Worm (Caenorhabditis elegans): ENCODE data around the gene pisy-1.

The pisy-1 gene

ce11 chrII:12722049-12722448, 16.1 kb downstream of the pisy-1 start:
- TF ChIP-seq fkh-3 (tag; optimal IDR thresholded peaks at IDR 0.05) = no peak
- TF ChIP-seq nhr-27 (tag; optimal IDR thresholded peaks at IDR 0.05) = no peak
- no peak for TF ChIP-seq K12H6.12 (tag; optimal IDR thresholded peaks at IDR 0.05)
- no peak for TF ChIP-seq efl-1 (GFP tag; optimal IDR thresholded peaks at IDR 0.05)
- no peak for TF ChIP-seq nhr-90 (tag; optimal IDR thresholded peaks at IDR 0.05)
- TF ChIP-seq F55B11.4 (tag; optimal IDR thresholded peaks at IDR 0.05; ENCODE audit: borderline replicate concordance, insufficient read depth) = no peak
- no peak for TF ChIP-seq sptf-2 (GFP tag; optimal IDR thresholded peaks at IDR 0.05)
- no peak for TF ChIP-seq hlh-26 (GFP tag; conservative IDR thresholded peaks at IDR 0.05)
- TF ChIP-seq nhr-120 (GFP tag; IDR thresholded peaks at IDR 0.05) = no peak
- no peak for TF ChIP-seq tbx-9 (tag; optimal IDR thresholded peaks at IDR 0.05; ENCODE audit: borderline replicate concordance)
- no peak for TF ChIP-seq die-1 (tag; optimal IDR thresholded peaks at IDR 0.05)
- TF ChIP-seq B0035.1 (tag; optimal IDR thresholded peaks at IDR 0.05) = no peak
- TF ChIP-seq nfyb-1 (GFP tag; IDR thresholded peaks at IDR 0.05) = no peak
- TF ChIP-seq F57C9.4 (tag; optimal IDR thresholded peaks at IDR 0.05) = no peak
- TF ChIP-seq hlh-12 (tag; optimal IDR thresholded peaks at IDR 0.05) = no peak
- TF ChIP-seq aptf-2 (GFP tag; conservative IDR thresholded peaks at IDR 0.05) = no peak
- TF ChIP-seq lag-1 (GFP tag; IDR thresholded peaks at IDR 0.05) = no peak
- no peak for TF ChIP-seq lir-1 (GFP tag; conservative IDR thresholded peaks at IDR 0.05)
- no peak for TF ChIP-seq madf-10 (tag; optimal IDR thresholded peaks at IDR 0.05)

- TF ChIP-seq lin-35 (GFP tag; optimal IDR thresholded peaks at IDR 0.05) (no peak), zfh-2 (GFP tag; conservative IDR thresholded peaks at IDR 0.05) (peak; percentile 83), let-526 (GFP tag; IDR thresholded peaks at IDR 0.05) (no peak), cebp-2 (GFP tag; IDR thresholded peaks at IDR 0.05) (0 out of 2 replicates have a peak, but pooled peaks have one; percentile 54), egrh-3 (GFP tag; IDR thresholded peaks at IDR 0.05) (peak; percentile 41; the same call in 1 of the 2 replicates)
These were observed 22.3 kb downstream of the pisy-1 start for ce11 chrII:12715757-12716350.

ce11 chrII:12711490-12711889, 26.6 kb downstream of the pisy-1 start:
- TF ChIP-seq ets-4 (GFP tag; optimal IDR thresholded peaks at IDR 0.05) (no peak), cebp-2 (GFP tag; IDR thresholded peaks at IDR 0.05) (0 out of 2 replicates have a peak, but pooled peaks have one; percentile 10)

- TF ChIP-seq F22D6.2 (tag; optimal IDR thresholded peaks at IDR 0.05) (no peak), zfh-2 (GFP tag; conservative IDR thresholded peaks at IDR 0.05) (peak; percentile 64)
These were observed 42.0 kb downstream of the pisy-1 start for ce11 chrII:12696116-12696515.

ce11 chrII:12694112-12694511, 44.0 kb downstream of the pisy-1 start, which contains the start of gene tbc-17:
Gene tbc-17 (plus strand): TSS chrII:12694412.
- TF ChIP-seq akir-1 (GFP tag; optimal IDR thresholded peaks at IDR 0.05) = no peak
- TF ChIP-seq rpc-1 (optimal IDR thresholded peaks at IDR 0.05) = no peak
- no peak for TF ChIP-seq rpc-1 (tag; optimal IDR thresholded peaks at IDR 0.05)
- no peak for TF ChIP-seq madf-8 (GFP tag; conservative IDR thresholded peaks at IDR 0.05)
- TF ChIP-seq Y95B8A.8 (GFP tag; IDR thresholded peaks at IDR 0.05) = no peak
- TF ChIP-seq nhr-80 (tag; optimal IDR thresholded peaks at IDR 0.05) = no peak
- TF ChIP-seq Y79H2A.3 (GFP tag; conservative IDR thresholded peaks at IDR 0.05) = no peak
- no peak for TF ChIP-seq attf-3 (GFP tag; conservative IDR thresholded peaks at IDR 0.05)
- no peak for TF ChIP-seq egrh-3 (GFP tag; IDR thresholded peaks at IDR 0.05)
- no peak for TF ChIP-seq let-526 (GFP tag; IDR thresholded peaks at IDR 0.05)
- TF ChIP-seq mxl-1 (tag; optimal IDR thresholded peaks at IDR 0.05) = no peak
- no peak for TF ChIP-seq bed-2 (GFP tag; IDR thresholded peaks at IDR 0.05)
- no peak for TF ChIP-seq lin-26 (GFP tag; IDR thresholded peaks at IDR 0.05)
- no peak for TF ChIP-seq T26A5.8 (tag; optimal IDR thresholded peaks at IDR 0.05)
- TF ChIP-seq ztf-26 (tag; optimal IDR thresholded peaks at IDR 0.05) = no peak
- TF ChIP-seq zim-3 (tag; optimal IDR thresholded peaks at IDR 0.05) = no peak
- TF ChIP-seq athp-1 (tag; optimal IDR thresholded peaks at IDR 0.05) = no peak
- TF ChIP-seq lin-40 (tag; optimal IDR thresholded peaks at IDR 0.05) = no peak
- no peak for TF ChIP-seq unc-130 (GFP tag; optimal IDR thresholded peaks at IDR 0.05)
- TF ChIP-seq snpc-3.4 (tag; optimal IDR thresholded peaks at IDR 0.05) = no peak

All from whole organism, young adult.